Worm (Caenorhabditis elegans) whole organism, L4 larva: ENCODE measurements around the gene R11F4.2.

Experiments
- D1046.2 ChIP-seq: fragments of 200-800 bp; sonication (Bioruptor generic); IDR thresholded peaks from 2 replicates; pipeline ENCODE4 v1.3.6; 2022; ENCODE audit warnings: missing genetic modification characterization, missing compliant biosample characterization
- F49E8.2 ChIP-seq: sonication (generic microtip); optimal IDR thresholded peaks from 2 replicates; lab custom pipeline; 2016; ENCODE audit warnings: missing compliant biosample characterization, mild to moderate bottlenecking, missing genetic modification characterization, borderline replicate concordance
- R02D3.7 ChIP-seq: fragments of 150-350 bp; sonication (generic microtip); optimal IDR thresholded peaks from 3 replicates; lab custom pipeline; 2014; ENCODE audit warnings: missing biosample characterization, missing genetic modification characterization
- T20F7.1 ChIP-seq: fragments of 200-800 bp; sonication (Bioruptor generic); optimal IDR thresholded peaks from 2 replicates; lab custom pipeline; 2018; ENCODE audit warnings: mild to moderate bottlenecking, missing genetic modification characterization, missing compliant biosample characterization
- Y105C5A.15 ChIP-seq: fragments of 200-800 bp; sonication (Bioruptor generic); IDR thresholded peaks from 2 replicates; pipeline ENCODE4 v1.3.6; 2022; ENCODE audit warnings: missing genetic modification characterization, missing compliant biosample characterization
- Y48G9A.11 ChIP-seq: fragments of 200-800 bp; sonication (Bioruptor generic); IDR thresholded peaks from 2 replicates; pipeline ENCODE4 v1.3.6; 2022; ENCODE audit warnings: missing genetic modification reagents, missing genetic modification characterization, missing compliant biosample characterization
- arid-1 ChIP-seq: fragments of 200-800 bp; sonication (Bioruptor generic); conservative IDR thresholded peaks from 2 replicates; pipeline ENCODE4 v1.3.6; 2022; ENCODE audit warnings: missing genetic modification reagents, missing genetic modification characterization, missing compliant biosample characterization
- ceh-28 ChIP-seq: fragments of 150-350 bp; optimal IDR thresholded peaks from 2 replicates; lab custom pipeline; 2014; ENCODE audit warnings: missing biosample characterization, missing genetic modification reagents, missing genetic modification characterization
- ceh-32 ChIP-seq: sonication (generic microtip); optimal IDR thresholded peaks from 2 replicates; lab custom pipeline; 2016; ENCODE audit warnings: mild to moderate bottlenecking, missing genetic modification characterization, missing compliant biosample characterization; ENCODE audit not compliant: poor library complexity
- ceh-44 ChIP-seq: fragments of 200-800 bp; sonication (Bioruptor generic); IDR thresholded peaks from 2 replicates; pipeline ENCODE4 v1.3.6; 2022; ENCODE audit warnings: missing genetic modification reagents, missing genetic modification characterization, missing compliant biosample characterization
- ceh-62 ChIP-seq: sonication (generic microtip); optimal IDR thresholded peaks from 2 replicates; lab custom pipeline; 2017; ENCODE audit warnings: missing biosample characterization, missing genetic modification characterization
- ceh-82 ChIP-seq: sonication (generic microtip); optimal IDR thresholded peaks from 2 replicates; lab custom pipeline; 2017; ENCODE audit warnings: missing biosample characterization, missing genetic modification characterization
- cey-2 ChIP-seq: sonication (generic microtip); optimal IDR thresholded peaks from 3 replicates; lab custom pipeline; 2017; ENCODE audit warnings: missing genetic modification characterization, mild to moderate bottlenecking, missing compliant biosample characterization, antibody characterized with exemption, borderline replicate concordance; ENCODE audit not compliant: insufficient read depth
- ctbp-1 ChIP-seq: fragments of 200-800 bp; sonication (Bioruptor generic); IDR thresholded peaks from 2 replicates; pipeline ENCODE4 v1.3.6; 2022; ENCODE audit warnings: missing genetic modification reagents, missing genetic modification characterization, missing compliant biosample characterization
- daf-12 ChIP-seq: fragments of 150-350 bp; optimal IDR thresholded peaks from 2 replicates; lab custom pipeline; 2014; ENCODE audit warnings: missing biosample characterization, missing genetic modification reagents, missing genetic modification characterization
- daf-16 ChIP-seq, 3 experiments: sonication (generic microtip); optimal IDR thresholded peaks; 2 replicates each; lab custom pipeline; 2016 to 2017; ENCODE audit warnings: missing genetic modification characterization in 3 of 3, missing genetic modification reagents in 3 of 3, mild to moderate bottlenecking in 2 of 3, missing compliant biosample characterization in 2 of 3, missing biosample characterization in 1 of 3, moderate library complexity in 1 of 3
- dmd-9 ChIP-seq: fragments of 200-800 bp; sonication (Bioruptor generic); IDR thresholded peaks from 2 replicates; pipeline ENCODE4 v1.3.6; 2022; ENCODE audit warnings: missing genetic modification reagents, missing genetic modification characterization, missing compliant biosample characterization
- dpl-1 ChIP-seq: fragments of 150-350 bp; optimal IDR thresholded peaks from 2 replicates; lab custom pipeline; 2014; ENCODE audit warnings: missing biosample characterization, missing genetic modification reagents, missing genetic modification characterization
- duxl-1 ChIP-seq: sonication (generic microtip); optimal IDR thresholded peaks from 2 replicates; lab custom pipeline; 2016; ENCODE audit warnings: mild to moderate bottlenecking, missing genetic modification characterization, moderate library complexity, missing compliant biosample characterization; ENCODE audit not compliant: poor library complexity
- dve-1 ChIP-seq: sonication (generic microtip); optimal IDR thresholded peaks from 2 replicates; lab custom pipeline; 2017; ENCODE audit warnings: antibody characterized with exemption, mild to moderate bottlenecking, missing genetic modification characterization, missing compliant biosample characterization; ENCODE audit not compliant: insufficient read depth
- egl-27 ChIP-seq: sonication (generic microtip); optimal IDR thresholded peaks from 3 replicates; lab custom pipeline; 2017; ENCODE audit warnings: missing biosample characterization, missing genetic modification reagents, missing genetic modification characterization
- fkh-10 ChIP-seq: fragments of 150-350 bp; optimal IDR thresholded peaks from 2 replicates; lab custom pipeline; 2014; ENCODE audit warnings: missing biosample characterization, missing genetic modification reagents, missing genetic modification characterization
- lin-1 ChIP-seq: fragments of 200-800 bp; sonication (Bioruptor generic); IDR thresholded peaks from 2 replicates; pipeline ENCODE4 v1.3.6; 2022; ENCODE audit warnings: missing genetic modification reagents, missing genetic modification characterization, missing compliant biosample characterization
- lin-15B ChIP-seq: fragments of 150-350 bp; sonication (generic microtip); optimal IDR thresholded peaks from 3 replicates; lab custom pipeline; 2014; ENCODE audit warnings: missing biosample characterization, missing genetic modification characterization
- lin-29 ChIP-seq: fragments of 200-800 bp; sonication (Bioruptor generic); IDR thresholded peaks from 2 replicates; pipeline ENCODE4 v1.3.6; 2022; ENCODE audit warnings: missing genetic modification reagents, missing genetic modification characterization, missing compliant biosample characterization
- lir-3 ChIP-seq: sonication (generic microtip); optimal IDR thresholded peaks from 2 replicates; lab custom pipeline; 2016; ENCODE audit warnings: mild to moderate bottlenecking, missing genetic modification characterization, missing compliant biosample characterization
- lsy-2 ChIP-seq, 2 experiments: fragments of 150-350 bp in 1 of 2; sonication (generic microtip) in 1 of 2; optimal IDR thresholded peaks; 2 replicates each; lab custom pipeline; 2014 to 2017; ENCODE audit warnings: missing biosample characterization in 2 of 2, missing genetic modification characterization in 2 of 2
- madf-5 ChIP-seq, 2 experiments: fragments of 200-800 bp; sonication (Bioruptor generic); IDR thresholded peaks; 2 replicates each; pipeline ENCODE4 v1.3.6; 2022; ENCODE audit warnings: missing compliant biosample characterization in 2 of 2, missing genetic modification characterization in 2 of 2
- mdt-29 ChIP-seq: fragments of 200-800 bp; sonication (Bioruptor generic); IDR thresholded peaks from 2 replicates; pipeline ENCODE4 v1.3.6; 2022; ENCODE audit warnings: missing genetic modification reagents, missing genetic modification characterization, missing compliant biosample characterization
- mep-1 ChIP-seq: fragments of 150-350 bp; sonication (generic microtip); optimal IDR thresholded peaks from 3 replicates; lab custom pipeline; 2014; ENCODE audit warnings: missing biosample characterization, missing genetic modification characterization
- mes-2 ChIP-seq: sonication (generic microtip); optimal IDR thresholded peaks from 2 replicates; lab custom pipeline; 2016; ENCODE audit warnings: missing genotype, mild to moderate bottlenecking, missing genetic modification characterization, missing compliant biosample characterization; ENCODE audit not compliant: poor library complexity, severe bottlenecking
- mxl-3 ChIP-seq: fragments of 200-800 bp; sonication (Bioruptor generic); optimal IDR thresholded peaks from 2 replicates; lab custom pipeline; 2018; ENCODE audit warnings: mild to moderate bottlenecking, missing genetic modification characterization, missing compliant biosample characterization
- nhr-102 ChIP-seq: sonication (generic microtip); optimal IDR thresholded peaks from 2 replicates; lab custom pipeline; 2016; ENCODE audit warnings: mild to moderate bottlenecking, missing genetic modification characterization, moderate library complexity, missing compliant biosample characterization
- nhr-111 ChIP-seq: fragments of 200-800 bp; sonication (Bioruptor generic); optimal IDR thresholded peaks from 2 replicates; lab custom pipeline; 2018; ENCODE audit warnings: mild to moderate bottlenecking, missing genetic modification characterization, missing compliant biosample characterization
- nhr-237 ChIP-seq: sonication (generic microtip); optimal IDR thresholded peaks from 2 replicates; lab custom pipeline; 2017; ENCODE audit warnings: missing biosample characterization, missing genetic modification characterization
- nhr-28 ChIP-seq: fragments of 150-350 bp; optimal IDR thresholded peaks from 2 replicates; lab custom pipeline; 2014; ENCODE audit warnings: missing biosample characterization, missing genetic modification characterization
- nhr-41 ChIP-seq: fragments of 200-800 bp; sonication (Bioruptor generic); IDR thresholded peaks from 2 replicates; pipeline ENCODE4 v1.3.6; 2022; ENCODE audit warnings: missing genetic modification reagents, missing genetic modification characterization, missing compliant biosample characterization
- nhr-48 ChIP-seq: sonication (generic microtip); optimal IDR thresholded peaks from 2 replicates; lab custom pipeline; 2016; ENCODE audit warnings: mild to moderate bottlenecking, missing genetic modification characterization, missing compliant biosample characterization
- rbr-2 ChIP-seq: sonication (generic microtip); optimal IDR thresholded peaks from 2 replicates; lab custom pipeline; 2016; ENCODE audit warnings: missing genotype, missing genetic modification characterization, missing compliant biosample characterization
- saeg-2 ChIP-seq: fragments of 200-800 bp; sonication (Bioruptor generic); IDR thresholded peaks from 2 replicates; pipeline ENCODE4 v1.3.6; 2022; ENCODE audit warnings: missing genetic modification reagents, missing genetic modification characterization, missing compliant biosample characterization
- sdz-12 ChIP-seq: fragments of 200-800 bp; sonication (Bioruptor generic); optimal IDR thresholded peaks from 2 replicates; lab custom pipeline; 2018; ENCODE audit warnings: mild to moderate bottlenecking, missing genetic modification characterization, missing compliant biosample characterization
- set-16 ChIP-seq: fragments of 200-800 bp; sonication (Bioruptor generic); IDR thresholded peaks from 2 replicates; pipeline ENCODE4 v1.3.6; 2022; ENCODE audit warnings: missing genetic modification reagents, missing genetic modification characterization, missing compliant biosample characterization
- snpc-4 ChIP-seq: fragments of 150-350 bp; optimal IDR thresholded peaks from 2 replicates; lab custom pipeline; 2014; ENCODE audit warnings: missing biosample characterization, missing genetic modification characterization
- tag-97 ChIP-seq: fragments of 200-800 bp; sonication (Bioruptor generic); IDR thresholded peaks from 2 replicates; pipeline ENCODE4 v1.3.6; 2022; ENCODE audit warnings: missing genetic modification characterization, missing compliant biosample characterization
- unc-130 ChIP-seq: sonication (generic microtip); optimal IDR thresholded peaks from 2 replicates; lab custom pipeline; 2016; ENCODE audit warnings: missing genetic modification reagents, missing genetic modification characterization, missing compliant biosample characterization
- unc-39 ChIP-seq: sonication (generic microtip); optimal IDR thresholded peaks from 2 replicates; lab custom pipeline; 2017; ENCODE audit warnings: missing biosample characterization, missing genetic modification characterization
- unc-62 ChIP-seq, 3 experiments: fragments of 150-350 bp in 1 of 3; sonication (generic microtip); optimal IDR thresholded peaks in 2 of 3; peaks in 1 of 3; 1 replicate in 1 of 3; 2 replicates in 2 of 3; lab custom pipeline; 2014 to 2017; ENCODE audit warnings: missing biosample characterization in 3 of 3, missing genetic modification characterization in 3 of 3, missing genetic modification reagents in 3 of 3, missing genotype in 1 of 3
- zip-11 ChIP-seq: fragments of 200-800 bp; sonication (Bioruptor generic); IDR thresholded peaks from 2 replicates; pipeline ENCODE4 v1.3.6; 2022; ENCODE audit warnings: missing genetic modification characterization, missing compliant biosample characterization
- ztf-11 ChIP-seq: fragments of 150-350 bp; optimal IDR thresholded peaks from 2 replicates; lab custom pipeline; 2014; ENCODE audit warnings: missing biosample characterization, missing genetic modification characterization
- ztf-7 ChIP-seq: fragments of 150-350 bp; optimal IDR thresholded peaks from 2 replicates; lab custom pipeline; 2014; ENCODE audit warnings: missing biosample characterization, missing genetic modification characterization

The R11F4.2 gene

DNA sequence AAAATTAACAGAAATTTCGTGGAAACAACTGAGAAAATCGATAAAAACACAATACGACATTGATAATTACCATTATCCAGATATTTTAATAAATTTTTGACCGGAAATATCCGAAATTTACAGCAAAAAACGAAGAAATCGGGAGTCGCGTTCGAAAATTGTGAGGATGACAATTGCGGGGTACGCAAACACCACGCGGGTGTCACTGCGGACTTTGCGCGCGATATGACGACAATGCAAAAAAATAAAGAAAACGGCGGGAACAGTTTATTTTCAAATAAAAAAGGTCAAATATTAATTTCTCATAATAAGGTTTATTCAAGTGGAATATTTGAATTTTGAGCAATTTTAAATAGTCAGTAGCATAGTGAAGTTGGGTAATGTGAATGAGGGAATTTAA lies 38.5 kb upstream of the R11F4.2 start, which contains the start of gene rpn-11:
Gene rpn-11, minus strand, starts transcription at position 198 of the 400 bp plus-strand sequence.
- TF ChIP-seq fkh-10 (GFP tag; lab: Kevin White, UChicago) (peak; percentile 43), R02D3.7 (tag; lab: Kevin White, UChicago) (no peak), T20F7.1 (GFP tag; lab: Kevin White, UChicago) (no peak), duxl-1 (tag; lab: Kevin White, UChicago) (peak; percentile 82), ceh-62 (no peak), tag-97 (no peak), zip-11 (GFP tag; lab: Robert Waterston, UW) (no peak), lir-3 (tag; lab: Kevin White, UChicago) (no peak), F49E8.2 (tag; lab: Kevin White, UChicago) (no peak), madf-5 (GFP tag; IDR thresholded peaks at IDR 0.05; lab: Robert Waterston, UW) (no peak), unc-62 (GFP tag; optimal IDR thresholded peaks at IDR 0.05 in 1 of 2; lab: Kevin White, UChicago) (no peak), unc-62 (tag; optimal IDR thresholded peaks at IDR 0.05; lab: Kevin White, UChicago) (no peak), egl-27 (tag; lab: Kevin White, UChicago) (no peak), rbr-2 (tag; lab: Kevin White, UChicago) (peak; percentile 90), Y105C5A.15 (GFP tag; lab: Robert Waterston, UW) (no peak), unc-130 (peak; percentile 60), mdt-29 (no peak), lin-1 (GFP tag; lab: Robert Waterston, UW) (no peak), ctbp-1 (GFP tag; lab: Robert Waterston, UW) (peak; percentile 41; the same call in 1 of the 2 replicates), nhr-237 (tag; lab: Kevin White, UChicago) (no peak), mxl-3 (GFP tag; lab: Kevin White, UChicago) (peak; percentile 60), dmd-9 (GFP tag; lab: Robert Waterston, UW) (no peak), nhr-102 (tag; lab: Kevin White, UChicago) (peak; percentile 79), cey-2 (no peak), lin-15B (tag; lab: Kevin White, UChicago) (no peak), ceh-32 (tag; lab: Kevin White, UChicago) (no peak), ztf-7 (peak; percentile 46), lin-29 (GFP tag; lab: Robert Waterston, UW) (peak; percentile 74; the same call in 1 of the 2 replicates), ceh-28 (tag; lab: Kevin White, UChicago) (no peak), mes-2 (tag; lab: Kevin White, UChicago) (peak; percentile 93), nhr-111 (no peak), D1046.2 (GFP tag; lab: Robert Waterston, UW) (no peak), daf-12 (no peak), ztf-11 (tag; lab: Kevin White, UChicago) (no peak), nhr-28 (tag; lab: Kevin White, UChicago) (peak; percentile 41), unc-39 (tag; lab: Kevin White, UChicago) (no peak), Y48G9A.11 (GFP tag; lab: Robert Waterston, UW) (no peak), daf-16 (GFP tag; optimal IDR thresholded peaks at IDR 0.05; lab: Kevin White, UChicago) (peak in 1 of 2 experiments; percentile 18), daf-16 (tag; optimal IDR thresholded peaks at IDR 0.05; lab: Kevin White, UChicago) (peak; percentile 37), saeg-2 (GFP tag; lab: Robert Waterston, UW) (no peak), nhr-41 (GFP tag; lab: Robert Waterston, UW) (no peak), dpl-1 (peak; percentile 97), set-16 (GFP tag; lab: Robert Waterston, UW) (no peak), arid-1 (GFP tag; lab: Robert Waterston, UW) (no peak), ceh-82 (no peak), nhr-48 (tag; lab: Kevin White, UChicago) (peak; percentile 63), mep-1 (peak; percentile 85), sdz-12 (GFP tag; lab: Kevin White, UChicago) (no peak), dve-1 (tag; lab: Kevin White, UChicago) (peak; percentile 77), snpc-4 (tag; lab: Kevin White, UChicago) (no peak), ceh-44 (GFP tag; lab: Robert Waterston, UW) (no peak), lsy-2 (tag; optimal IDR thresholded peaks at IDR 0.05; lab: Kevin White, UChicago) (peak; percentile 81 to 97)
